Worm (Caenorhabditis elegans): ENCODE results near the gene acl-12.

DNA sequence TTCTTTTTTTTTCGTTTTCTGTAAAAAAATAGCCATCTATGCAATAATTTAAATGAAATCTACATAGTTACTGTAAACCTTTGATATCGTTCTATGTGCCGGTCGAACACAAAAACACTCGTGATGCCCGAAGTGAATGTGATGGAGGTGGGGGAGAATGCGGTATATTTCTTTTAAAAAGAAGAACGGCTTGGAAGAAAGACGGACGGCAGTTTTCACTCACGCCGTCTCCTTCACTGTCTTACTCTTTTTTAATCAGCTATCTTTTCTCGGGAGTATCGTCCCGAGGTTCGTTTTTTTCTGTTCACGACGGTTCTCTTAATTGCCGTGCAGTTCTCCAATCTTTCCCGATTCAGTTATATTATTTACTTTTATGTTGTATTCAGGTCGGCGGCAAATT lies 43.8 kb downstream of the acl-12 start, which contains the start of gene C10A4.10:
- no peak for TF ChIP-seq ZK546.5 (tag; optimal IDR thresholded peaks at IDR 0.05)
- no peak for TF ChIP-seq unc-62 (GFP tag; optimal IDR thresholded peaks at IDR 0.05)
- no peak for TF ChIP-seq elt-1 (tag; optimal IDR thresholded peaks at IDR 0.05)
- no peak for TF ChIP-seq skn-1 (tag; optimal IDR thresholded peaks at IDR 0.05)
- TF ChIP-seq fkh-10 (GFP tag; optimal IDR thresholded peaks at IDR 0.05): no peak
- no peak for TF ChIP-seq nhr-25 (tag; optimal IDR thresholded peaks at IDR 0.05)
- no peak for TF ChIP-seq nhr-76 (tag; optimal IDR thresholded peaks at IDR 0.05)
- TF ChIP-seq pha-4 (tag; optimal IDR thresholded peaks at IDR 0.05): no peak
